Worm (Caenorhabditis elegans) whole organism, late embryonic: ENCODE results near the gene col-161.

Experiments
- ceh-24 ChIP-seq: sonication (generic microtip); optimal IDR thresholded peaks from 2 replicates; lab custom pipeline; 2016; ENCODE audit warnings: mild to moderate bottlenecking, missing genetic modification characterization, missing compliant biosample characterization
- elt-2 ChIP-seq: sonication (generic microtip); optimal IDR thresholded peaks from 2 replicates; lab custom pipeline; 2016; ENCODE audit warnings: missing genetic modification reagents, missing genetic modification characterization, missing compliant biosample characterization
- ets-4 ChIP-seq: sonication (generic microtip); optimal IDR thresholded peaks from 2 replicates; lab custom pipeline; 2016; ENCODE audit warnings: missing genetic modification characterization, missing compliant biosample characterization
- fax-1 ChIP-seq: sonication (generic microtip); optimal IDR thresholded peaks from 2 replicates; lab custom pipeline; 2016; ENCODE audit warnings: missing genotype, missing genetic modification characterization, missing compliant biosample characterization
- hlh-6 ChIP-seq: sonication (generic microtip); optimal IDR thresholded peaks from 2 replicates; lab custom pipeline; 2016; ENCODE audit warnings: missing genotype, missing genetic modification characterization, missing compliant biosample characterization
- pqm-1 ChIP-seq: sonication (generic microtip); optimal IDR thresholded peaks from 2 replicates; lab custom pipeline; 2016; ENCODE audit warnings: missing genetic modification characterization, missing compliant biosample characterization
- unc-55 ChIP-seq: sonication (generic microtip); optimal IDR thresholded peaks from 2 replicates; lab custom pipeline; 2017; ENCODE audit warnings: missing biosample characterization, missing genetic modification reagents, missing genetic modification characterization

ce11 chrV:13335883-13336419 lies 18.1 kb upstream of the col-161 start, which contains the start of gene C50B6.9:
- TF ChIP-seq ceh-24 (tag; lab: Kevin White, UChicago) (no peak), fax-1 (tag; lab: Kevin White, UChicago) (no peak), pqm-1 (tag; lab: Kevin White, UChicago) (no peak), ets-4 (tag; lab: Kevin White, UChicago) (no peak), unc-55 (no peak), elt-2 (tag; lab: Kevin White, UChicago) (no peak), hlh-6 (tag; lab: Kevin White, UChicago) (no peak)
